Fruit fly (Drosophila melanogaster): ENCODE data around the gene CG17601.

CG17601 gene

dm6 chrX:22510776-22511175 lies 36.1 kb upstream of the CG17601 start:
- TF ChIP-seq GATAd (GFP tag; optimal IDR thresholded peaks at IDR 0.05) (no peak), Sp1 (GFP tag; optimal IDR thresholded peaks at IDR 0.05) (no peak), br (GFP tag; optimal IDR thresholded peaks at IDR 0.05) (no peak), N (GFP tag; optimal IDR thresholded peaks at IDR 0.05) (no peak)

dm6 chrX:22512071-22512470 lies 34.8 kb upstream of the CG17601 start:
- TF ChIP-seq CG9705 (GFP tag; optimal IDR thresholded peaks at IDR 0.05) (no peak), woc (GFP tag; optimal IDR thresholded peaks at IDR 0.05) (no peak), Myc (optimal IDR thresholded peaks at IDR 0.05) (no peak), N (GFP tag; optimal IDR thresholded peaks at IDR 0.05) (no peak), sage (GFP tag; optimal IDR thresholded peaks at IDR 0.05) (no peak), tai (GFP tag; optimal IDR thresholded peaks at IDR 0.05) (no peak), Dif (GFP tag; optimal IDR thresholded peaks at IDR 0.05; ENCODE audit: partially characterized antibody) (no peak), Hnf4 (GFP tag; optimal IDR thresholded peaks at IDR 0.05) (no peak), Hr83 (GFP tag; optimal IDR thresholded peaks at IDR 0.05; ENCODE audit: poor library complexity, severe bottlenecking) (no peak), dmrt93B (GFP tag; optimal IDR thresholded peaks at IDR 0.05) (no peak), h (GFP tag; optimal IDR thresholded peaks at IDR 0.05) (no peak), CG32264 (GFP tag; optimal IDR thresholded peaks at IDR 0.05) (no peak), Mio (GFP tag; optimal IDR thresholded peaks at IDR 0.05) (no peak)

- TF ChIP-seq h (GFP tag; optimal IDR thresholded peaks at IDR 0.05) (no peak), CG9705 (GFP tag; optimal IDR thresholded peaks at IDR 0.05) (no peak), Mio (GFP tag; optimal IDR thresholded peaks at IDR 0.05) (no peak), sage (GFP tag; optimal IDR thresholded peaks at IDR 0.05) (no peak), CrebA (GFP tag; optimal IDR thresholded peaks at IDR 0.05; ENCODE audit: borderline replicate concordance) (no peak), Rel (GFP tag; optimal IDR thresholded peaks at IDR 0.05) (no peak), Rel (tag; optimal IDR thresholded peaks at IDR 0.05) (no peak), Hnf4 (GFP tag; optimal IDR thresholded peaks at IDR 0.05) (no peak), dsf (GFP tag; optimal IDR thresholded peaks at IDR 0.05; ENCODE audit: borderline replicate concordance) (no peak), Dfd (GFP tag; optimal IDR thresholded peaks at IDR 0.05) (no peak), CG32264 (GFP tag; optimal IDR thresholded peaks at IDR 0.05) (no peak), sv (GFP tag; optimal IDR thresholded peaks at IDR 0.05) (no peak), OdsH (GFP tag; optimal IDR thresholded peaks at IDR 0.05) (no peak), Hr83 (GFP tag; optimal IDR thresholded peaks at IDR 0.05; ENCODE audit: poor library complexity, severe bottlenecking) (no peak), Vsx2 (GFP tag; optimal IDR thresholded peaks at IDR 0.05; ENCODE audit: partially characterized antibody) (no peak), psq (GFP tag; optimal IDR thresholded peaks at IDR 0.05) (no peak)
Measured at dm6 chrX:22514948-22515347, 31.9 kb upstream of the CG17601 start, which contains the start of gene CG17600. CG17600 (plus strand) TSS chrX:22515197.

dm6 chrX:22527210-22527609 lies 19.7 kb upstream of the CG17601 start:
- TF ChIP-seq CrebA (GFP tag; optimal IDR thresholded peaks at IDR 0.05; ENCODE audit: borderline replicate concordance) (no peak), usp (GFP tag; optimal IDR thresholded peaks at IDR 0.05) (no peak), pan (optimal IDR thresholded peaks at IDR 0.05) (no peak), brk (GFP tag; optimal IDR thresholded peaks at IDR 0.05) (no peak), Hr83 (GFP tag; optimal IDR thresholded peaks at IDR 0.05; ENCODE audit: poor library complexity, severe bottlenecking) (no peak), woc (GFP tag; optimal IDR thresholded peaks at IDR 0.05) (no peak), dsf (GFP tag; optimal IDR thresholded peaks at IDR 0.05; ENCODE audit: borderline replicate concordance) (no peak), jim (GFP tag; optimal IDR thresholded peaks at IDR 0.05) (no peak)

- TF ChIP-seq sage (GFP tag; optimal IDR thresholded peaks at IDR 0.05) (peak; percentile 41), CG9705 (GFP tag; optimal IDR thresholded peaks at IDR 0.05) (no peak), brk (GFP tag; optimal IDR thresholded peaks at IDR 0.05) (peak; percentile 43)
Measured at dm6 chrX:22529664-22530321, 17.1 kb upstream of the CG17601 start, which contains the start of gene S6kII. S6kII (plus strand) TSS chrX:22529964.

- TF ChIP-seq CG9705 (GFP tag; optimal IDR thresholded peaks at IDR 0.05) (no peak), brk (GFP tag; optimal IDR thresholded peaks at IDR 0.05) (peak; percentile 16)
Measured at dm6 chrX:22540065-22540504, 6.8 kb upstream of the CG17601 start, which contains the start of gene CG17598. CG17598 (minus strand) TSS chrX:22540383.
